Worm (Caenorhabditis elegans): ENCODE data around the gene C36A4.4.

DNA sequence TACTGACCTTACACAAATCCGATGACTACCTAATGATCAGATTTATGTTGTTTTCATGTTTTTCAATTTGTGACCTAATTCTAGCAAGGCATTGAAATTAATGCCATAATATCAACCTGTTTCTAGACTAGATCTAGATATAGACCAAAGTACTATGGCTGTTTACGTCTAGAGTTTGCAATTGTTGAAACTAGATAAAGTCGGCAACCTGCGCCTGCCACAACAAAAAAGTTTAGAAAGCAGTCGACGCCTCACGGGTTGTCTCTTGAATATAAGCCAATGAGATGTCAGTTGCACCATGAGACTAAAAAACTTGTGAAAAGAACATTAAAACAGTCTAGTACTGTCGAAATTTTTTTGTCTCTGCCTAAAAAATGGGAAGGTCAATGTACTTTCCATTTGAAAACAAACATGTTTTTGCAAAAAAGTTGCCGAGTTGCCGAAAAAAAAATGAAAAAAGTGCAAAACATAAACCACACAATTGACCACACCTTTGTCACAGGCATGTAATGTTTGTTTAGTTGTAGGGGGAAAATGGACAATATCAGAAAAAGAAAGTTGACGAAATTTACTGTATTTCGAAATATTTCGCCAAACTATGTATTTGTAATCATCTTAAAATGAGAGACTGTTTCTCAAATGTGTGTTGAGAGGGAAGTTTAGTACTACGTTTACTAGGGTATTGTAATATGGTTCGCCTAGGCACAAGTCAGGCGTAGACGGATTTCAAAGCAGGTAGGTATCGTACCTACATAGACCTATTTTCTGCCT lies 35.8 kb upstream of the C36A4.4 start:
- TF ChIP-seq cog-1 (tag; optimal IDR thresholded peaks at IDR 0.05): no peak
- TF ChIP-seq ztf-29 (GFP tag; IDR thresholded peaks at IDR 0.05): no peak
- no peak for TF ChIP-seq klf-2 (GFP tag; conservative IDR thresholded peaks at IDR 0.05)
- no peak for TF ChIP-seq T22C8.4 (GFP tag; IDR thresholded peaks at IDR 0.05)
- no peak for TF ChIP-seq tab-1 (GFP tag; IDR thresholded peaks at IDR 0.05)
